Worm (Caenorhabditis elegans): ENCODE data around the gene fbxb-111.

fbxb-111 gene

DNA sequence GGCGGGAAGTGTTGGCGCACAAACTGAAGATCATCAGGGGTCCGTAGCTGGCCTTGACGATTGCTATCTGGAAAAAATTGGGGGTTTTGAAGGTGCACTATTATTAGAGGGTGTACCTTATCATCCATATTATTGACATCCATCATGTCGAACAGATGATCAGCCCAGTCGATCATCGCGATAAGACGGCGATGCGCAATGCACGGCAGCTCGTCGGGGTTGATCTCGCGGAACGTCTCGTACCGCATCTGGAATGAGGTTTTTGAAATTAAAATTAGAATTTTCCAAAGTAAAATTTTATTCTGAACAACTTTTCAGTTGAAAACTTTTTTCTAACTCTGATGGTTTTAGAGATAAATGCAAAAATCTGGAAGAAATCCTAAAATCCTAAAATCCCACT, 23.1 kb upstream of the fbxb-111 start:
- TF ChIP-seq ztf-11 (tag; optimal IDR thresholded peaks at IDR 0.05) (no peak), mml-1 (tag; optimal IDR thresholded peaks at IDR 0.05) (no peak)

DNA sequence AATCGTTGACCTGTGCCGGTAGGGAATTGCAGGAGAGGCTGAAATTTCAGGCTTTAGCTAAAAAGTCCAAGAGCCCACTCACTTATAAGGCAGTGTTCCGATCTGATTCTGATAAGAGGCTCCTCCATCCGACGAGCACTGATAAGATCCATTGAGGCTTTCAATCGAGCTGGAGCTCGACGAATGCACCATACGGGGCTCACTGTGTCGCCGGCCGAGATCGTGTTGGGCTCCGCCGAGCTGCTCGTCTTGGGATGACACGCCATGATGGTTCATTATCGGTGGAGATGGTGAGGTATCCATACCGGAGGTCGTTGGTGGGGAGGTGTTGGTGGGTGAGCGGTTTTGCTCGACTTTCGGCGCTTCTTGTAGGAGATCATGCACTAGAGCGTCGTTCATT, 21.6 kb upstream of the fbxb-111 start:
- TF ChIP-seq jun-1 (tag; optimal IDR thresholded peaks at IDR 0.05) (no peak), nhr-76 (tag; optimal IDR thresholded peaks at IDR 0.05) (no peak), mdl-1 (tag; optimal IDR thresholded peaks at IDR 0.05) (no peak), hmg-11 (tag; optimal IDR thresholded peaks at IDR 0.05) (no peak), nhr-67 (tag; optimal IDR thresholded peaks at IDR 0.05) (no peak), unc-62 (GFP tag; optimal IDR thresholded peaks at IDR 0.05) (no peak), lin-39 (tag; optimal IDR thresholded peaks at IDR 0.05) (no peak), lsy-12 (tag; optimal IDR thresholded peaks at IDR 0.05) (no peak), nhr-237 (tag; optimal IDR thresholded peaks at IDR 0.05) (no peak), ceh-82 (tag; optimal IDR thresholded peaks at IDR 0.05) (no peak), nfya-1 (tag; optimal IDR thresholded peaks at IDR 0.05; ENCODE audit: insufficient read depth) (no peak), ztf-11 (tag; optimal IDR thresholded peaks at IDR 0.05) (no peak), nhr-12 (tag; optimal IDR thresholded peaks at IDR 0.05) (no peak), nhr-28 (tag; optimal IDR thresholded peaks at IDR 0.05) (no peak), elt-2 (tag; optimal IDR thresholded peaks at IDR 0.05) (no peak), daf-12 (tag; optimal IDR thresholded peaks at IDR 0.05) (no peak), nhr-77 (tag; optimal IDR thresholded peaks at IDR 0.05) (no peak), nhr-11 (tag; optimal IDR thresholded peaks at IDR 0.05) (no peak), nhr-43 (tag; optimal IDR thresholded peaks at IDR 0.05; ENCODE audit: poor library complexity, severe bottlenecking) (no peak), snpc-4 (tag; optimal IDR thresholded peaks at IDR 0.05) (no peak)

DNA sequence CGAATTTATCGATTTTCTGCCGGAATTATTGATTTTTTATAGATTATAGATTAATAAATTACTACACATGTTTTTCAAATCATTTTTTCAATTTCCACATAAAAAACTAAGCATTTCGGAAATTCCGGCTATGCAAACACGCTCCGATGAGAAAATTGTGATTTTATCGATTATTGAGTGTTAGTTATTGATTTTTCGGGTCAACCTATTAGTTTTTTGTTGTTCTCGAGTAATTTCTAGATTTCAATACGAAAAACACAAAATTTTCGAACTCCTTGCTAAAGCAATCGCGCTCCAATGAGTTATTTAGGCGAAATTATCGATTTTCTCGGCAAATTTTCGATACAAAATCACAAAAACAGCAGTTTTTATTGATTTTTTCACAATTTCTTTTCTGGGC, 20.6 kb upstream of the fbxb-111 start:
- TF ChIP-seq ceh-28 (tag; optimal IDR thresholded peaks at IDR 0.05) (peak; percentile 75), ceh-16 (tag; optimal IDR thresholded peaks at IDR 0.05) (no peak)

DNA sequence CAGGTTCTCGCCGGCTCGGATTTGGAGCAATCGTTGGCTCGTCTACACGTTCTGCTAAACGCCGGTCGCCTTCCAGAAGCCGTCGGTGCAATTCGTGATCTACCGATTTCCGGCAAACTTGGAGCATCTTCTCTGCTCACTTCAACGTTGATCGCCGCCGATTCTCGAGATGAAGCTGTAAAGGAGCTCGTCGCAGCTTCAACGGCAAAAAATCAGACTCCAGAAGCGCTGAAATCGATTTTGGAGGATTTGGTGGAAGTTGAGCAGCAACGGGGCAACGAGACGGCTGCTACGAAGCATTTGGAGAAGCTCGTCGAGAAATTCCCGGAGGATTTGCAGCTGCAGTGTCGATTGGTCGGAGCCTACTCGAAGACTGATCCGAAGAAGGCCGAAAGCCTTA, 16.9 kb upstream of the fbxb-111 start:
- TF ChIP-seq ztf-11 (tag; optimal IDR thresholded peaks at IDR 0.05) (no peak), egl-5 (tag; optimal IDR thresholded peaks at IDR 0.05) (no peak), egl-27 (tag; optimal IDR thresholded peaks at IDR 0.05) (no peak), nhr-11 (tag; optimal IDR thresholded peaks at IDR 0.05) (no peak), unc-39 (tag; optimal IDR thresholded peaks at IDR 0.05) (no peak), ama-1 (optimal IDR thresholded peaks at IDR 0.05) (no peak), skn-1 (tag; optimal IDR thresholded peaks at IDR 0.05) (no peak), mdl-1 (tag; optimal IDR thresholded peaks at IDR 0.05) (no peak), fos-1 (tag; optimal IDR thresholded peaks at IDR 0.05) (no peak), lin-39 (tag; optimal IDR thresholded peaks at IDR 0.05) (no peak), ceh-16 (tag; optimal IDR thresholded peaks at IDR 0.05) (no peak), nhr-12 (tag; optimal IDR thresholded peaks at IDR 0.05) (no peak), ztf-4 (tag; optimal IDR thresholded peaks at IDR 0.05) (no peak), elt-3 (tag; optimal IDR thresholded peaks at IDR 0.05) (no peak), ceh-9 (tag; optimal IDR thresholded peaks at IDR 0.05) (no peak), ceh-82 (tag; optimal IDR thresholded peaks at IDR 0.05) (no peak), elt-1 (tag; optimal IDR thresholded peaks at IDR 0.05) (no peak), lsy-12 (tag; optimal IDR thresholded peaks at IDR 0.05) (no peak), nhr-77 (tag; optimal IDR thresholded peaks at IDR 0.05) (no peak)

DNA sequence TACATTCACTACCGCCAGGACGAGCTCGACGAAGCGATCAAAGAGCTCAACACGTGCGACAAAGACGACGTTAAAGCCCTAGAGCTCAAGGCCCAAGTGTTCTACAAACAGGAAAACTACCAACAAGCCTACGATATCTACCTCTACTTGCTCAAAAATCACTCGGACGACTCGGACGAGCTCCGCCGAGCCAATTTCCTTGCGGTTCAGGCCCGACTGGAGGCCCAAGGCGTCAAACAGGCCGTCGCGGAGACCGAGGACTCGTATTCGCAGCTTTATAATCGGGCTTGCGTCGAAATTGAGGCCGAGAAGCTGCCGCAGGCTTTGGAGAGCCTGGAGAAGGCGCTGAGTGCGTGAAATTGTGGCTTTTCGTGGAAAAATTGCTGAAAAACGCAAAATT, 13.0 kb upstream of the fbxb-111 start:
- no peak for TF ChIP-seq mdl-1 (tag; optimal IDR thresholded peaks at IDR 0.05)
- no peak for TF ChIP-seq nhr-28 (tag; optimal IDR thresholded peaks at IDR 0.05)
- no peak for TF ChIP-seq ztf-4 (tag; optimal IDR thresholded peaks at IDR 0.05)
- no peak for TF ChIP-seq elt-2 (tag; optimal IDR thresholded peaks at IDR 0.05)
- no peak for TF ChIP-seq elt-1 (tag; optimal IDR thresholded peaks at IDR 0.05)
- TF ChIP-seq nhr-76 (tag; optimal IDR thresholded peaks at IDR 0.05): no peak
- TF ChIP-seq nhr-25 (tag; optimal IDR thresholded peaks at IDR 0.05): no peak
- TF ChIP-seq tbx-2 (tag; optimal IDR thresholded peaks at IDR 0.05): no peak
- no peak for TF ChIP-seq fos-1 (tag; optimal IDR thresholded peaks at IDR 0.05)
- TF ChIP-seq ama-1 (optimal IDR thresholded peaks at IDR 0.05): no peak
- TF ChIP-seq ZK546.5 (tag; optimal IDR thresholded peaks at IDR 0.05): no peak
- no peak for TF ChIP-seq egl-5 (tag; optimal IDR thresholded peaks at IDR 0.05)
- TF ChIP-seq elt-3 (tag; optimal IDR thresholded peaks at IDR 0.05): no peak
- TF ChIP-seq egl-27 (tag; optimal IDR thresholded peaks at IDR 0.05): no peak

Measured in whole organism, L3 larva.